Worm (Caenorhabditis elegans) whole organism, L3 larva: ENCODE results near the gene K01F9.2.

Experiments
- R02D3.7 ChIP-seq: fragments of 150-350 bp; optimal IDR thresholded peaks from 2 replicates; lab custom pipeline; 2014; ENCODE audit warnings: missing biosample characterization, missing genetic modification characterization
- ZK546.5 ChIP-seq: sonication (generic microtip); optimal IDR thresholded peaks from 2 replicates; lab custom pipeline; 2017; ENCODE audit warnings: missing biosample characterization, missing genetic modification characterization
- aly-2 ChIP-seq: fragments of 150-350 bp; optimal IDR thresholded peaks from 2 replicates; lab custom pipeline; 2014; ENCODE audit warnings: missing biosample characterization, missing genetic modification characterization
- ama-1 ChIP-seq: fragments of 150-350 bp; optimal IDR thresholded peaks from 2 replicates; lab custom pipeline; 2018
- ceh-16 ChIP-seq: sonication (generic microtip); optimal IDR thresholded peaks from 2 replicates; lab custom pipeline; 2017; ENCODE audit warnings: missing biosample characterization, missing genetic modification characterization
- ceh-28 ChIP-seq: fragments of 150-350 bp; optimal IDR thresholded peaks from 2 replicates; lab custom pipeline; 2014; ENCODE audit warnings: missing biosample characterization, missing genetic modification reagents, missing genetic modification characterization
- ceh-9 ChIP-seq: sonication (generic microtip); optimal IDR thresholded peaks from 2 replicates; lab custom pipeline; 2018; ENCODE audit warnings: missing biosample characterization, missing genetic modification characterization
- daf-12 ChIP-seq: fragments of 150-350 bp; optimal IDR thresholded peaks from 2 replicates; lab custom pipeline; 2014; ENCODE audit warnings: missing biosample characterization, missing genetic modification reagents, missing genetic modification characterization
- egl-27 ChIP-seq: sonication (generic microtip); optimal IDR thresholded peaks from 4 replicates; lab custom pipeline; 2017; ENCODE audit warnings: missing biosample characterization, missing genetic modification reagents, missing genetic modification characterization
- egl-5 ChIP-seq: fragments of 150-350 bp; optimal IDR thresholded peaks from 2 replicates; lab custom pipeline; 2017; ENCODE audit warnings: missing biosample characterization, missing genetic modification reagents, missing genetic modification characterization, inconsistent platforms
- elt-1 ChIP-seq: fragments of 150-350 bp; optimal IDR thresholded peaks from 2 replicates; lab custom pipeline; 2014; ENCODE audit warnings: missing biosample characterization, missing genetic modification characterization
- elt-2 ChIP-seq: sonication (generic microtip); optimal IDR thresholded peaks from 2 replicates; lab custom pipeline; 2016; ENCODE audit warnings: missing genetic modification reagents, mild to moderate bottlenecking, missing genetic modification characterization, missing compliant biosample characterization
- elt-3 ChIP-seq, 3 experiments: fragments of 150-350 bp in 1 of 3; sonication (generic microtip) in 2 of 3; optimal IDR thresholded peaks; 2 replicates in 2 of 3; 4 replicates in 1 of 3; lab custom pipeline; 2014 to 2017; ENCODE audit warnings: missing biosample characterization in 3 of 3, missing genetic modification characterization in 3 of 3
- eor-1 ChIP-seq, 2 experiments: fragments of 150-350 bp; optimal IDR thresholded peaks; 2 replicates each; lab custom pipeline; 2014 to 2018; ENCODE audit warnings: missing biosample characterization in 2 of 2, missing genetic modification characterization in 2 of 2
- fkh-10 ChIP-seq: sonication (generic microtip); optimal IDR thresholded peaks from 2 replicates; lab custom pipeline; 2017; ENCODE audit warnings: missing biosample characterization, missing genetic modification reagents, missing genetic modification characterization
- fkh-2 ChIP-seq: fragments of 150-350 bp; optimal IDR thresholded peaks from 2 replicates; lab custom pipeline; 2014; ENCODE audit warnings: missing biosample characterization, missing genetic modification reagents, missing genetic modification characterization
- fos-1 ChIP-seq: fragments of 150-350 bp; optimal IDR thresholded peaks from 2 replicates; lab custom pipeline; 2014; ENCODE audit warnings: missing biosample characterization, missing genetic modification characterization
- hmg-11 ChIP-seq: sonication (generic microtip); optimal IDR thresholded peaks from 2 replicates; lab custom pipeline; 2016; ENCODE audit warnings: missing genetic modification characterization, missing compliant biosample characterization
- jun-1 ChIP-seq: fragments of 150-350 bp; optimal IDR thresholded peaks from 2 replicates; lab custom pipeline; 2014; ENCODE audit warnings: missing biosample characterization, missing genetic modification reagents, missing genetic modification characterization
- lin-15B ChIP-seq: fragments of 150-350 bp; optimal IDR thresholded peaks from 2 replicates; lab custom pipeline; 2014; ENCODE audit warnings: missing biosample characterization, missing genetic modification characterization
- lin-39 ChIP-seq: fragments of 150-350 bp; optimal IDR thresholded peaks from 2 replicates; lab custom pipeline; 2018; ENCODE audit warnings: missing biosample characterization, missing genetic modification reagents, missing genetic modification characterization
- lsy-12 ChIP-seq: sonication (generic microtip); optimal IDR thresholded peaks from 2 replicates; lab custom pipeline; 2016; ENCODE audit warnings: mild to moderate bottlenecking, missing genetic modification characterization, missing compliant biosample characterization
- mdl-1 ChIP-seq: fragments of 150-350 bp; optimal IDR thresholded peaks from 2 replicates; lab custom pipeline; 2014; ENCODE audit warnings: missing biosample characterization, missing genetic modification characterization
- mml-1 ChIP-seq: fragments of 150-350 bp; sonication (generic microtip); optimal IDR thresholded peaks from 3 replicates; lab custom pipeline; 2014; ENCODE audit warnings: missing biosample characterization, missing genetic modification characterization
- nfya-1 ChIP-seq: sonication (generic microtip); optimal IDR thresholded peaks from 2 replicates; lab custom pipeline; 2017; ENCODE audit warnings: missing genetic modification characterization, mild to moderate bottlenecking, missing compliant biosample characterization, antibody characterized with exemption, moderate library complexity; ENCODE audit not compliant: insufficient read depth
- nhr-11 ChIP-seq: fragments of 150-350 bp; optimal IDR thresholded peaks from 2 replicates; lab custom pipeline; 2014; ENCODE audit warnings: missing biosample characterization, missing genetic modification characterization
- nhr-12 ChIP-seq: fragments of 150-350 bp; optimal IDR thresholded peaks from 2 replicates; lab custom pipeline; 2014; ENCODE audit warnings: missing biosample characterization, missing genetic modification characterization
- nhr-23 ChIP-seq: fragments of 150-350 bp; optimal IDR thresholded peaks from 2 replicates; lab custom pipeline; 2014; ENCODE audit warnings: missing biosample characterization, missing genetic modification reagents, missing genetic modification characterization
- nhr-237 ChIP-seq: fragments of 150-350 bp; optimal IDR thresholded peaks from 2 replicates; lab custom pipeline; 2014; ENCODE audit warnings: missing biosample characterization, missing genetic modification characterization
- nhr-25 ChIP-seq: sonication (generic microtip); optimal IDR thresholded peaks from 2 replicates; lab custom pipeline; 2017; ENCODE audit warnings: missing biosample characterization, missing genetic modification characterization
- nhr-28 ChIP-seq: fragments of 150-350 bp; optimal IDR thresholded peaks from 2 replicates; lab custom pipeline; 2014; ENCODE audit warnings: missing biosample characterization, missing genetic modification characterization
- nhr-43 ChIP-seq: sonication (generic microtip); optimal IDR thresholded peaks from 2 replicates; lab custom pipeline; 2016; ENCODE audit warnings: mild to moderate bottlenecking, missing genetic modification characterization, missing compliant biosample characterization; ENCODE audit not compliant: poor library complexity, severe bottlenecking
- nhr-67 ChIP-seq: fragments of 150-350 bp; optimal IDR thresholded peaks from 2 replicates; lab custom pipeline; 2014; ENCODE audit warnings: missing biosample characterization, missing genetic modification characterization
- nhr-76 ChIP-seq: fragments of 150-350 bp; sonication (generic microtip); optimal IDR thresholded peaks from 5 replicates; lab custom pipeline; 2014; ENCODE audit warnings: missing biosample characterization, missing genetic modification characterization
- nhr-77 ChIP-seq: fragments of 150-350 bp; optimal IDR thresholded peaks from 2 replicates; lab custom pipeline; 2014; ENCODE audit warnings: missing biosample characterization, missing genetic modification characterization
- pha-4 ChIP-seq: fragments of 150-350 bp; optimal IDR thresholded peaks from 2 replicates; lab custom pipeline; 2014; ENCODE audit warnings: missing biosample characterization, missing genetic modification reagents, missing genetic modification characterization
- pqm-1 ChIP-seq: fragments of 150-350 bp; optimal IDR thresholded peaks from 2 replicates; lab custom pipeline; 2017; ENCODE audit warnings: missing biosample characterization, missing genetic modification characterization, inconsistent platforms
- skn-1 ChIP-seq: fragments of 150-350 bp; optimal IDR thresholded peaks from 2 replicates; lab custom pipeline; 2014; ENCODE audit warnings: missing biosample characterization, missing genetic modification characterization
- snpc-4 ChIP-seq: fragments of 150-350 bp; optimal IDR thresholded peaks from 2 replicates; lab custom pipeline; 2014; ENCODE audit warnings: missing biosample characterization, missing genetic modification characterization
- tbx-2 ChIP-seq: sonication (generic microtip); optimal IDR thresholded peaks from 2 replicates; lab custom pipeline; 2016; ENCODE audit warnings: mild to moderate bottlenecking, missing genetic modification characterization, missing compliant biosample characterization
- unc-39 ChIP-seq: sonication (generic microtip); optimal IDR thresholded peaks from 4 replicates; lab custom pipeline; 2017; ENCODE audit warnings: missing biosample characterization, missing genetic modification characterization
- unc-62 ChIP-seq: fragments of 150-350 bp; sonication (generic microtip); optimal IDR thresholded peaks from 4 replicates; lab custom pipeline; 2014; ENCODE audit warnings: missing biosample characterization, missing genetic modification reagents, missing genetic modification characterization
- zag-1 ChIP-seq: fragments of 150-350 bp; optimal IDR thresholded peaks from 2 replicates; lab custom pipeline; 2014; ENCODE audit warnings: missing biosample characterization, missing genetic modification characterization
- ztf-11 ChIP-seq: fragments of 150-350 bp; optimal IDR thresholded peaks from 2 replicates; lab custom pipeline; 2014; ENCODE audit warnings: missing biosample characterization, missing genetic modification characterization
- ztf-4 ChIP-seq: fragments of 150-350 bp; optimal IDR thresholded peaks from 2 replicates; lab custom pipeline; 2014; ENCODE audit warnings: missing biosample characterization, missing genetic modification characterization

The K01F9.2 gene

DNA sequence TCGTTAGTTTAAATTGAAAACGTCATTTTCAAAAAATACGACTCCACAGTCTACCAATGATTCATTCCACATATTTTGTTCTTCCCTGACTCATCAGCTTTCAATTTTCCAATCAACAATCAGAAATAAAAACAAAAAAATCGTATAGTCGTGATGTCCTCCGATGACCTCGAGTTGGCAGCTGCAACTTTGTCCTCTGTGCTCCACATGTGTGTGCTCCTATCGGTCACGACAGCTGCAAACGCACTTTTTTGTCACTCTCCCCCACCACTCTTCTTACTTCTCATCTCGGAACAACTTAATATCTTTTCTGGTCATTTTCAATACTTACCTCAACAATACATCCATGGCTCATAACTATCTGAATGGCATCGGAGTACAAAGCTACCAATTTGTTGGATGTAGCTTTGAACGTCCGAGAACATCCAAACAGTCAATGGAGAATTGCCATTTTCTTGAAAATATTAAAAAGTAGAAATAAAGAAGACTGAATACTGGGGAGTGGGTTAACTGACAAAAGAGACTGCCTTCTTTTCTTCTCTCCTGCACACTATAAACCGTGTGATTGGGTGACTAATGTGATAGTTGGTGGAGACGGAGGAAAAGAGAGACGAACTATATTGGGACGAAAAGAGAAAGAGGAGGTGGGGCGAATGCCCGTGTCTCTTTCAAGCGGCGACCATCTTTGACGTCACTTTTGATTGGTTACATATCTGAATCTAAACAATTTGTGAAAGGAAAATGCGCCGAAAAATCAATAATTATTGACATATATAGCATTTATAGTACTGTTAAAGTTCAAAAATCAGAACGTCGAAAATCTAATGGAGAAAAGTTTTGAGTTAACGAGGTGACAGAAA, 9.7 kb downstream of the K01F9.2 start:
- TF ChIP-seq nhr-25 (tag; lab: Kevin White, UChicago), result peak; percentile 69
- peak; percentile 40 for TF ChIP-seq nfya-1 (tag; lab: Kevin White, UChicago)
- peak; percentile 50 for TF ChIP-seq elt-2 (tag; lab: Kevin White, UChicago)
- peak; percentile 42 for TF ChIP-seq pha-4
- TF ChIP-seq fkh-2 (tag; lab: Kevin White, UChicago), result no peak
- TF ChIP-seq ceh-28 (tag; lab: Kevin White, UChicago), result peak; percentile 53
- TF ChIP-seq pqm-1 (tag; lab: Kevin White, UChicago), result peak; percentile 30
- peak; percentile 49 for TF ChIP-seq jun-1
- TF ChIP-seq lsy-12, result peak; percentile 20
- peak; percentile 20 for TF ChIP-seq nhr-23 (tag; lab: Kevin White, UChicago)
- TF ChIP-seq ceh-9 (tag; lab: Kevin White, UChicago), result no peak
- TF ChIP-seq lin-39 (tag; lab: Kevin White, UChicago), result peak; percentile 2
- no peak for TF ChIP-seq nhr-11 (tag; lab: Kevin White, UChicago)
- peak; percentile 7 for TF ChIP-seq egl-5
- peak; percentile 56 for TF ChIP-seq ama-1 (lab: Kevin White, UChicago)
- TF ChIP-seq, all 47 proteins: peak for 12

- TF ChIP-seq egl-27 (tag; lab: Kevin White, UChicago) (no peak), lsy-12 (no peak), daf-12 (tag; lab: Kevin White, UChicago) (no peak), nhr-11 (tag; lab: Kevin White, UChicago) (no peak)
- TF ChIP-seq, all 47 proteins: peak for 0
These were observed 10.9 kb downstream of the K01F9.2 start for ce11 chrIII:8866038-8866437.

DNA sequence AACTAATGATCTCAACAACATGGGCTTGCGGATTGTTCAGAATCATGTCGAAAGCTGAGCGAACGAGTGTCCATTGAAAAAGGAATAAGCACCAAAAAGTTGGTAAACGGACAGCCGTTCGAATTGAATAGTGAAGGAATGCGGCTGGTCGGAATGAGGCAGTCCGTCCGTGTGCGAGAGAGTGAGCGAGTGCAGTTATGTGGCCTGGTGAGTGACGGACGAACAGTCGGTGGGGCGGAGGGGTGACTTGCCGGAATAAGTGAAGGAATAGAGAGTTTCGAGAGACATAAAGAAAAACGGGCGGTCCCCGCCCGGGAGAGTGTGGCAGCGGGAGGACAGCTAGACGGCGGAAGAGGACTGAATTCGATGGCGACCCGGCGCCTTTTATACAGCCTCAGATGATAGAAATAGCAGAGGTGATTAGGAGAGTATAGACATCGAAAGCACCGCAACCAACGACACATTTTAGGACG, 11.6 kb downstream of the K01F9.2 start:
- TF ChIP-seq mml-1 (tag; lab: Kevin White, UChicago), result no peak
- TF ChIP-seq tbx-2 (tag; lab: Kevin White, UChicago), result peak; percentile 25
- no peak for TF ChIP-seq nhr-237 (tag; lab: Kevin White, UChicago)
- TF ChIP-seq ZK546.5 (tag; lab: Kevin White, UChicago), result no peak
- peak; percentile 71 for TF ChIP-seq fos-1 (tag; lab: Kevin White, UChicago)
- peak; percentile 34 for TF ChIP-seq ceh-28 (tag; lab: Kevin White, UChicago)
- TF ChIP-seq elt-1, result no peak
- peak; percentile 84 for TF ChIP-seq elt-2 (tag; lab: Kevin White, UChicago)
- peak; percentile 72 for TF ChIP-seq lsy-12
- TF ChIP-seq R02D3.7 (tag; lab: Kevin White, UChicago), result peak; percentile 33
- no peak for TF ChIP-seq nhr-76 (tag; lab: Kevin White, UChicago)
- no peak for TF ChIP-seq daf-12 (tag; lab: Kevin White, UChicago)
- TF ChIP-seq nfya-1 (tag; lab: Kevin White, UChicago), result peak; percentile 53
- no peak for TF ChIP-seq lin-39 (tag; lab: Kevin White, UChicago)
- no peak for TF ChIP-seq nhr-11 (tag; lab: Kevin White, UChicago)
- TF ChIP-seq nhr-12 (tag; lab: Kevin White, UChicago), result no peak
- no peak for TF ChIP-seq egl-27 (tag; lab: Kevin White, UChicago)
- no peak for TF ChIP-seq nhr-67 (tag; lab: Kevin White, UChicago)
- TF ChIP-seq aly-2 (tag; lab: Kevin White, UChicago), result no peak
- peak; percentile 57 for TF ChIP-seq nhr-23 (tag; lab: Kevin White, UChicago)
- TF ChIP-seq snpc-4 (tag; lab: Kevin White, UChicago), result peak; percentile 46
- peak; percentile 56 for TF ChIP-seq lin-15B (tag; lab: Kevin White, UChicago)
- peak; percentile 99 for TF ChIP-seq ama-1 (lab: Kevin White, UChicago)
- TF ChIP-seq hmg-11 (tag; lab: Kevin White, UChicago), result peak; percentile 63
- TF ChIP-seq pha-4, result no peak
- no peak for TF ChIP-seq elt-3 (tag; optimal IDR thresholded peaks at IDR 0.05; lab: Kevin White, UChicago)
- no peak for TF ChIP-seq unc-62
- TF ChIP-seq skn-1 (tag; lab: Kevin White, UChicago), result no peak
- TF ChIP-seq egl-5, result peak; percentile 16
- TF ChIP-seq nhr-43 (tag; lab: Kevin White, UChicago), result no peak
- no peak for TF ChIP-seq ceh-9 (tag; lab: Kevin White, UChicago)
- TF ChIP-seq zag-1 (tag; lab: Kevin White, UChicago), result no peak
- TF ChIP-seq ceh-16, result no peak
- no peak for TF ChIP-seq fkh-2 (tag; lab: Kevin White, UChicago)
- peak; percentile 67 for TF ChIP-seq pqm-1 (tag; lab: Kevin White, UChicago)
- TF ChIP-seq nhr-25 (tag; lab: Kevin White, UChicago), result peak; percentile 75
- no peak for TF ChIP-seq nhr-77 (tag; lab: Kevin White, UChicago)
- no peak for TF ChIP-seq eor-1 (tag; optimal IDR thresholded peaks at IDR 0.05; lab: Kevin White, UChicago)
- TF ChIP-seq ztf-4 (tag; lab: Kevin White, UChicago), result peak; percentile 8
- TF ChIP-seq nhr-28, result no peak
- no peak for TF ChIP-seq mdl-1 (tag; lab: Kevin White, UChicago)
- TF ChIP-seq fkh-10 (GFP tag; lab: Kevin White, UChicago), result no peak
- TF ChIP-seq unc-39 (tag; lab: Kevin White, UChicago), result no peak
- TF ChIP-seq jun-1, result peak; percentile 74
- TF ChIP-seq ztf-11 (tag; lab: Kevin White, UChicago), result no peak
